Worm (Caenorhabditis elegans) whole organism, mixed stage, embryonic: ENCODE results near the gene pars-1.

Experiments
- ces-1 ChIP-seq: fragments of 150-350 bp; optimal IDR thresholded peaks from 2 replicates; lab custom pipeline; 2014; ENCODE audit warnings: missing biosample characterization, missing genetic modification reagents, missing genetic modification characterization
- lin-13 ChIP-seq: fragments of 150-350 bp; optimal IDR thresholded peaks from 2 replicates; lab custom pipeline; 2014; ENCODE audit warnings: missing biosample characterization, missing genetic modification characterization
- mls-2 ChIP-seq: sonication (generic microtip); optimal IDR thresholded peaks from 2 replicates; lab custom pipeline; 2016; ENCODE audit warnings: mild to moderate bottlenecking, missing genetic modification characterization, moderate library complexity, missing compliant biosample characterization
- nhr-28 ChIP-seq: fragments of 150-350 bp; optimal IDR thresholded peaks from 2 replicates; lab custom pipeline; 2014; ENCODE audit warnings: missing biosample characterization, missing genetic modification characterization
- pha-4 ChIP-seq: fragments of 150-350 bp; optimal IDR thresholded peaks from 2 replicates; lab custom pipeline; 2018; ENCODE audit warnings: missing biosample characterization, missing genetic modification reagents, missing genetic modification characterization

- TF ChIP-seq mls-2 (tag; lab: Kevin White, UChicago) (no peak), lin-13 (no peak), ces-1 (GFP tag; lab: Kevin White, UChicago) (no peak), nhr-28 (tag; lab: Kevin White, UChicago) (no peak), pha-4 (no peak)
Observed at ce11 chrIII:7216924-7217521, 21.8 kb upstream of the pars-1 start.
